Worm (Caenorhabditis elegans) whole organism, L2 larva: ENCODE results near the gene bcl-11.

Experiments used
- F13H6.1 ChIP-seq: sonication (generic microtip); optimal IDR thresholded peaks from 2 replicates; lab custom pipeline; 2016; ENCODE audit warnings: missing genetic modification characterization, missing compliant biosample characterization
- R02D3.7 ChIP-seq: fragments of 150-350 bp; optimal IDR thresholded peaks from 2 replicates; lab custom pipeline; 2014; ENCODE audit warnings: missing biosample characterization, missing genetic modification characterization
- ceh-82 ChIP-seq: fragments of 150-350 bp; optimal IDR thresholded peaks from 2 replicates; lab custom pipeline; 2014; ENCODE audit warnings: missing biosample characterization, missing genetic modification characterization
- elt-1 ChIP-seq: fragments of 150-350 bp; optimal IDR thresholded peaks from 2 replicates; lab custom pipeline; 2014; ENCODE audit warnings: missing biosample characterization, missing genetic modification characterization
- fos-1 ChIP-seq: fragments of 150-350 bp; optimal IDR thresholded peaks from 2 replicates; lab custom pipeline; 2014; ENCODE audit warnings: missing biosample characterization, missing genetic modification characterization
- gmeb-1 ChIP-seq: fragments of 150-350 bp; optimal IDR thresholded peaks from 2 replicates; lab custom pipeline; 2014; ENCODE audit warnings: missing biosample characterization, missing genetic modification characterization
- lin-13 ChIP-seq: fragments of 150-350 bp; optimal IDR thresholded peaks from 2 replicates; lab custom pipeline; 2014; ENCODE audit warnings: missing biosample characterization, missing genetic modification reagents, missing genetic modification characterization
- lsy-2 ChIP-seq, 2 experiments: fragments of 150-350 bp in 1 of 2; sonication (generic microtip) in 1 of 2; optimal IDR thresholded peaks; 2 replicates each; lab custom pipeline; 2014 to 2017; ENCODE audit warnings: missing biosample characterization in 2 of 2, missing genetic modification characterization in 2 of 2
- nhr-237 ChIP-seq: fragments of 150-350 bp; optimal IDR thresholded peaks from 2 replicates; lab custom pipeline; 2014; ENCODE audit warnings: missing biosample characterization, missing genetic modification characterization
- sma-3 ChIP-seq: sonication (generic microtip); optimal IDR thresholded peaks from 2 replicates; lab custom pipeline; 2016; ENCODE audit warnings: missing genetic modification reagents, missing genetic modification characterization, missing compliant biosample characterization
- unc-39 ChIP-seq: fragments of 150-350 bp; optimal IDR thresholded peaks from 2 replicates; lab custom pipeline; 2014; ENCODE audit warnings: missing biosample characterization, missing genetic modification characterization
- unc-62 ChIP-seq: fragments of 150-350 bp; optimal IDR thresholded peaks from 2 replicates; lab custom pipeline; 2014; ENCODE audit warnings: missing biosample characterization, missing genetic modification reagents, missing genetic modification characterization
- zag-1 ChIP-seq: fragments of 150-350 bp; optimal IDR thresholded peaks from 2 replicates; lab custom pipeline; 2014; ENCODE audit warnings: missing biosample characterization, missing genetic modification characterization

- TF ChIP-seq gmeb-1 (tag; lab: Kevin White, UChicago) (no peak), lsy-2 (tag; optimal IDR thresholded peaks at IDR 0.05; lab: Kevin White, UChicago) (no peak), nhr-237 (no peak), elt-1 (tag; lab: Kevin White, UChicago) (no peak), unc-39 (no peak), fos-1 (tag; lab: Kevin White, UChicago) (no peak), unc-62 (GFP tag; lab: Kevin White, UChicago) (no peak), ceh-82 (tag; lab: Kevin White, UChicago) (no peak), F13H6.1 (tag; lab: Kevin White, UChicago) (no peak), zag-1 (no peak), R02D3.7 (tag; lab: Kevin White, UChicago) (no peak), sma-3 (peak; percentile 68), lin-13 (GFP tag; lab: Kevin White, UChicago) (no peak)
These were observed 36.5 kb upstream of the bcl-11 start for ce11 chrV:6319358-6319757.
